Fruit fly (Drosophila melanogaster): ENCODE measurements around the gene CG11672.

dm6 chr3R:8336012-8336567 lies 45.7 kb upstream of the CG11672 start:
- TF ChIP-seq CG32121 (GFP tag; IDR thresholded peaks at IDR 0.05) (no peak), CG14655 (GFP tag; optimal IDR thresholded peaks at IDR 0.05) (no peak), fd96Ca (GFP tag; IDR thresholded peaks at IDR 0.05) (no peak), CG10348 (GFP tag; IDR thresholded peaks at IDR 0.05) (no peak), Pif1B (GFP tag; optimal IDR thresholded peaks at IDR 0.05) (no peak), CG12605 (GFP tag; IDR thresholded peaks at IDR 0.05) (no peak), EcR (GFP tag; optimal IDR thresholded peaks at IDR 0.05) (no peak), CG34367 (tag; optimal IDR thresholded peaks at IDR 0.05) (no peak), Snoo (tag; optimal IDR thresholded peaks at IDR 0.05) (no peak), CG8159 (tag; optimal IDR thresholded peaks at IDR 0.05) (no peak), CG15710 (tag; optimal IDR thresholded peaks at IDR 0.05) (no peak), CG9948 (tag; optimal IDR thresholded peaks at IDR 0.05) (no peak)
